Worm (Caenorhabditis elegans) whole organism, mixed stage, embryonic: ENCODE data around the gene W09H1.4.

Experiments
- M03D4.4 ChIP-seq: sonication (generic microtip); optimal IDR thresholded peaks from 2 replicates; lab custom pipeline; 2017; ENCODE audit warnings: mild to moderate bottlenecking, missing genetic modification characterization, missing compliant biosample characterization
- bed-3 ChIP-seq: fragments of 200-800 bp; sonication (Bioruptor generic); optimal IDR thresholded peaks from 3 replicates; lab custom pipeline; 2018; ENCODE audit warnings: mild to moderate bottlenecking, missing genetic modification characterization, moderate library complexity, missing compliant biosample characterization
- ceh-39 ChIP-seq: fragments of 150-350 bp; optimal IDR thresholded peaks from 2 replicates; lab custom pipeline; 2014; ENCODE audit warnings: missing biosample characterization, missing genetic modification characterization
- ceh-43 ChIP-seq: fragments of 200-800 bp; sonication (Bioruptor generic); optimal IDR thresholded peaks from 2 replicates; lab custom pipeline; 2018; ENCODE audit warnings: mild to moderate bottlenecking, missing genetic modification characterization, moderate library complexity, missing compliant biosample characterization
- ces-1 ChIP-seq: fragments of 150-350 bp; optimal IDR thresholded peaks from 2 replicates; lab custom pipeline; 2014; ENCODE audit warnings: missing biosample characterization, missing genetic modification reagents, missing genetic modification characterization
- cnd-1 ChIP-seq: fragments of 200-800 bp; sonication (Bioruptor generic); optimal IDR thresholded peaks from 2 replicates; lab custom pipeline; 2018; ENCODE audit warnings: mild to moderate bottlenecking, missing genetic modification characterization, missing compliant biosample characterization
- drap-1 ChIP-seq: fragments of 200-800 bp; sonication (Bioruptor generic); optimal IDR thresholded peaks from 3 replicates; lab custom pipeline; 2018; ENCODE audit warnings: mild to moderate bottlenecking, missing genetic modification characterization, missing compliant biosample characterization
- elt-1 ChIP-seq: sonication (generic microtip); optimal IDR thresholded peaks from 2 replicates; lab custom pipeline; 2017; ENCODE audit warnings: missing genetic modification characterization, mild to moderate bottlenecking, missing compliant biosample characterization, antibody characterized with exemption, moderate library complexity, borderline replicate concordance; ENCODE audit not compliant: insufficient read depth
- elt-3 ChIP-seq: fragments of 150-350 bp; optimal IDR thresholded peaks from 2 replicates; lab custom pipeline; 2014; ENCODE audit warnings: missing biosample characterization, missing genetic modification characterization
- flh-1 ChIP-seq: fragments of 200-800 bp; sonication (Bioruptor generic); optimal IDR thresholded peaks from 2 replicates; lab custom pipeline; 2018; ENCODE audit warnings: mild to moderate bottlenecking, missing genetic modification characterization, moderate library complexity, missing compliant biosample characterization
- ham-2 ChIP-seq: fragments of 200-800 bp; sonication (Bioruptor generic); optimal IDR thresholded peaks from 2 replicates; lab custom pipeline; 2018; ENCODE audit warnings: mild to moderate bottlenecking, missing genetic modification characterization, missing compliant biosample characterization
- hlh-1 ChIP-seq: fragments of 150-350 bp; optimal IDR thresholded peaks from 2 replicates; lab custom pipeline; 2014; ENCODE audit warnings: missing biosample characterization, missing genetic modification reagents, missing genetic modification characterization
- lin-13 ChIP-seq: fragments of 150-350 bp; optimal IDR thresholded peaks from 2 replicates; lab custom pipeline; 2014; ENCODE audit warnings: missing biosample characterization, missing genetic modification characterization
- lin-32 ChIP-seq: fragments of 200-800 bp; sonication (Bioruptor generic); optimal IDR thresholded peaks from 2 replicates; lab custom pipeline; 2018; ENCODE audit warnings: mild to moderate bottlenecking, missing genetic modification characterization, missing compliant biosample characterization
- lsy-2 ChIP-seq: fragments of 150-350 bp; optimal IDR thresholded peaks from 2 replicates; lab custom pipeline; 2014; ENCODE audit warnings: missing biosample characterization, missing genetic modification characterization
- mab-5 ChIP-seq: fragments of 150-350 bp; optimal IDR thresholded peaks from 2 replicates; lab custom pipeline; 2014; ENCODE audit warnings: missing biosample characterization, missing genetic modification characterization
- mep-1 ChIP-seq: fragments of 150-350 bp; optimal IDR thresholded peaks from 2 replicates; lab custom pipeline; 2017; ENCODE audit warnings: missing biosample characterization, missing genetic modification reagents, missing genetic modification characterization, inconsistent platforms
- mls-2 ChIP-seq: sonication (generic microtip); optimal IDR thresholded peaks from 2 replicates; lab custom pipeline; 2016; ENCODE audit warnings: mild to moderate bottlenecking, missing genetic modification characterization, moderate library complexity, missing compliant biosample characterization
- nhr-2 ChIP-seq: fragments of 150-350 bp; optimal IDR thresholded peaks from 2 replicates; lab custom pipeline; 2014; ENCODE audit warnings: missing biosample characterization, missing genetic modification characterization
- nhr-76 ChIP-seq: sonication (generic microtip); optimal IDR thresholded peaks from 2 replicates; lab custom pipeline; 2017; ENCODE audit warnings: missing biosample characterization, missing genetic modification characterization
- pha-4 ChIP-seq: fragments of 150-350 bp; optimal IDR thresholded peaks from 2 replicates; lab custom pipeline; 2018; ENCODE audit warnings: missing biosample characterization, missing genetic modification reagents, missing genetic modification characterization
- sem-2 ChIP-seq: fragments of 200-800 bp; sonication (Bioruptor generic); optimal IDR thresholded peaks from 2 replicates; lab custom pipeline; 2018; ENCODE audit warnings: mild to moderate bottlenecking, missing genetic modification characterization, missing compliant biosample characterization
- snpc-4 ChIP-seq: fragments of 150-350 bp; optimal IDR thresholded peaks from 2 replicates; lab custom pipeline; 2014; ENCODE audit warnings: missing biosample characterization, missing genetic modification characterization
- tbx-8 ChIP-seq: fragments of 200-800 bp; sonication (Bioruptor generic); optimal IDR thresholded peaks from 2 replicates; lab custom pipeline; 2018; ENCODE audit warnings: mild to moderate bottlenecking, missing genetic modification characterization, moderate library complexity, missing compliant biosample characterization
- unc-120 ChIP-seq: sonication (generic microtip); optimal IDR thresholded peaks from 2 replicates; lab custom pipeline; 2017; ENCODE audit warnings: missing genetic modification characterization, missing compliant biosample characterization; ENCODE audit not compliant: poor library complexity, severe bottlenecking
- unc-39 ChIP-seq: fragments of 150-350 bp; optimal IDR thresholded peaks from 2 replicates; lab custom pipeline; 2014; ENCODE audit warnings: missing biosample characterization, missing genetic modification characterization
- unc-62 ChIP-seq: fragments of 150-350 bp; optimal IDR thresholded peaks from 2 replicates; lab custom pipeline; 2014; ENCODE audit warnings: missing biosample characterization, missing genetic modification reagents, missing genetic modification characterization
- zip-8 ChIP-seq: fragments of 150-350 bp; optimal IDR thresholded peaks from 2 replicates; lab custom pipeline; 2014; ENCODE audit warnings: missing biosample characterization, missing genetic modification characterization
- ztf-11 ChIP-seq: fragments of 150-350 bp; optimal IDR thresholded peaks from 2 replicates; lab custom pipeline; 2014; ENCODE audit warnings: missing biosample characterization, missing genetic modification characterization

W09H1.4 gene

DNA sequence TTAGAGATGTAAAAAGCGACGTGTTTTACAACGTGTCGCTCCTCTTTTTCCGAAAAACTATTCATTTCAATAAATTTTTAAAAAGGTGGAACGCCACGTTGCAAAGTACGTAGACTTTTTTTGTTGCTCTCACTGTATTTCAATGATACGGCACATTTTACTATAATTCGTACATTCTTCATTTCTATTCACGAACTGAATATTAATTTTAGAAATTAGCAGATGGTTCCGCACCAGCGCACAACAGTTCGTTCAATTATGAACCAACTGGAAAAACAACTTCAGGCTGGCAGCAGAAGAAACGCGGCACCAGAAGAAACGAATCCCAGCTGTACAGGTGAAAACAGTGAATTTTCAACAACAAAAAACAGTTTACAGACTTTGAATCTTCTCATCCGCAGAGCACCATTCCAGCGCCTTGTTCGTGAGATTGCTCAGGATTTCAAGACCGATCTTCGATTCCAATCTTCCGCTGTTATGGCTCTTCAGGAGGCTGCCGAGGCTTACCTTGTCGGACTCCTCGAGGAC lies at the start of gene W09H1.4, which contains the start of gene his-73:
Gene W09H1.4 (plus strand): TSS at position 301 of the 528 bp plus-strand sequence.
Gene his-73 (plus strand): TSS at position 478 of the 528 bp plus-strand sequence.
- TF ChIP-seq lin-32 (GFP tag; lab: Kevin White, UChicago) (no peak), ztf-11 (tag; lab: Kevin White, UChicago) (no peak), ces-1 (GFP tag; lab: Kevin White, UChicago) (no peak), flh-1 (GFP tag; lab: Kevin White, UChicago) (no peak), nhr-2 (tag; lab: Kevin White, UChicago) (no peak), lsy-2 (tag; lab: Kevin White, UChicago) (no peak), bed-3 (GFP tag; lab: Kevin White, UChicago) (no peak), mep-1 (no peak), snpc-4 (tag; lab: Kevin White, UChicago) (no peak), ceh-39 (tag; lab: Kevin White, UChicago) (no peak), elt-3 (tag; lab: Kevin White, UChicago) (no peak)

DNA sequence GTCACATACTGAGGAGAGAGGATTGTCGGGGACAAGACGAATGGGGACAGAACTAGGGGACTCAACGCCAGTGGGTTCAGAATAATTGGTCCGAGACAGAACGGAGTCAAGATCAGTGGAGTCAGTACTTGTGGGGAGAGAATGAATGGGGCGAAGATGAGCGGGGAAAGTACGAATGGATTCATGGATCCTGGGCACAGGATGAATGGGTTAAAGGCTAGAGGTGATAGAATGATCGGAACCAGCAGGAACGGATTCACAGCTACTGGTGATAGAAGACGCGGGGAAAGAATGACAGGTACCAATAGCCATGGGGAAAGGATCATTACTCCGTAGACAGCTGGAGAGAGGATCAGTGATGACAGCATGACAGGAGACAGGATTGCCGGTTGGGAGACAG lies 43.8 kb upstream of the W09H1.4 start:
- TF ChIP-seq elt-1 (tag; lab: Kevin White, UChicago) (no peak), unc-120 (tag; lab: Kevin White, UChicago) (no peak), snpc-4 (tag; lab: Kevin White, UChicago) (no peak), ceh-39 (tag; lab: Kevin White, UChicago) (no peak), lsy-2 (tag; lab: Kevin White, UChicago) (no peak), lin-32 (GFP tag; lab: Kevin White, UChicago) (no peak), sem-2 (GFP tag; lab: Kevin White, UChicago) (no peak), bed-3 (GFP tag; lab: Kevin White, UChicago) (no peak), flh-1 (GFP tag; lab: Kevin White, UChicago) (no peak), lin-13 (tag; lab: Kevin White, UChicago) (no peak), zip-8 (tag; lab: Kevin White, UChicago) (no peak), ceh-43 (GFP tag; lab: Kevin White, UChicago) (no peak), nhr-76 (tag; lab: Kevin White, UChicago) (no peak), unc-39 (tag; lab: Kevin White, UChicago) (no peak), ces-1 (GFP tag; lab: Kevin White, UChicago) (no peak), pha-4 (tag; lab: Kevin White, UChicago) (no peak), drap-1 (GFP tag; lab: Kevin White, UChicago) (no peak), mls-2 (tag; lab: Kevin White, UChicago) (no peak), tbx-8 (GFP tag; lab: Kevin White, UChicago) (no peak), mab-5 (no peak)
- TF ChIP-seq, all 35 proteins: peak for 0

DNA sequence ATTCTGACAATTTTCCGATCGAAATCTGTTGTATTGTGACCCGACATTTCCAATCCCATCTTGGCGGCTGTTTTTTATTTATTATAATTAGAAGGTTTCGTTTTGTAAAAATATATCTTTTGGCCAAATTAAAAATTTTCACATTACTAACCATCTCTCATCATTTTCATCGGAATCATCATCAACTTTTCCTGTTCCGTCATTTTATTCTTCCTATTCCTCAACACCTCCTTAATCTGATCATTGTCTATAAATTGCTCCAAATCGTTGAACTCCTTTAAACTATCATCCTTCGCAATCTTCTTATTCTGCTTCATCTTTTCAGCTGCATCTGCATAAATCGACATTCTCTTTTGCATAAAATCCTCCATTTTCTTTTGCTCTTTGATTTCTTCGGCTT lies 41.0 kb upstream of the W09H1.4 start:
- TF ChIP-seq cnd-1 (tag; lab: Kevin White, UChicago) (no peak), tbx-8 (GFP tag; lab: Kevin White, UChicago) (no peak), elt-3 (tag; lab: Kevin White, UChicago) (no peak), lin-32 (GFP tag; lab: Kevin White, UChicago) (no peak), bed-3 (GFP tag; lab: Kevin White, UChicago) (no peak), unc-120 (tag; lab: Kevin White, UChicago) (no peak), drap-1 (GFP tag; lab: Kevin White, UChicago) (no peak), ceh-43 (GFP tag; lab: Kevin White, UChicago) (no peak), ceh-39 (tag; lab: Kevin White, UChicago) (no peak), M03D4.4 (tag; lab: Kevin White, UChicago) (no peak), snpc-4 (tag; lab: Kevin White, UChicago) (no peak), ham-2 (GFP tag; lab: Kevin White, UChicago) (no peak), lsy-2 (tag; lab: Kevin White, UChicago) (no peak), zip-8 (tag; lab: Kevin White, UChicago) (no peak), unc-62 (no peak), lin-13 (tag; lab: Kevin White, UChicago) (no peak)

DNA sequence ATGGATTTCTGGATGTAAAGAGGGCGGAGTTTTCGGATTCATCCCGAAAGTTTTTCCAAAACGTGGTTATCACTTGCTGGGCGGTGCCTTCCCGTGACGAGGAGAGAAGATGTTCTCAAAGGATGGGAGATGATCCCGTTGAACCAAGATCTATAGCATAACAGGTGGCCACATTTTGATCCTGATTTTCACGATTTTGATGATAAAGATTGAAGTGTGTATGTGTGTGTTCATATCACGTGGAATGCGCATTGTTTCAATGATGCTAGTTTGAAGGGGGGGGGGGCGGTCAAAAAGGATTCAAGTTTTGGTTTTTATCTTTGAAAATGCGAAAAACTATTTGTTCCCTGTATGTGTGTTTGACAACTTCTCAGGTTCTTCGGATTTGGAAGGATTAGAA lies 38.1 kb upstream of the W09H1.4 start, which contains the start of gene mltn-1:
Gene mltn-1 (minus strand): TSS at position 22 of the 400 bp plus-strand sequence.
- no peak for TF ChIP-seq hlh-1 (tag; lab: Kevin White, UChicago)
- no peak for TF ChIP-seq unc-120 (tag; lab: Kevin White, UChicago)
